Worm (Caenorhabditis elegans): ENCODE data around the gene C07B5.6.
A peak's percentile ranks its signal among the peaks of the same experiment; 100 is the strongest.

C07B5.6 gene

DNA sequence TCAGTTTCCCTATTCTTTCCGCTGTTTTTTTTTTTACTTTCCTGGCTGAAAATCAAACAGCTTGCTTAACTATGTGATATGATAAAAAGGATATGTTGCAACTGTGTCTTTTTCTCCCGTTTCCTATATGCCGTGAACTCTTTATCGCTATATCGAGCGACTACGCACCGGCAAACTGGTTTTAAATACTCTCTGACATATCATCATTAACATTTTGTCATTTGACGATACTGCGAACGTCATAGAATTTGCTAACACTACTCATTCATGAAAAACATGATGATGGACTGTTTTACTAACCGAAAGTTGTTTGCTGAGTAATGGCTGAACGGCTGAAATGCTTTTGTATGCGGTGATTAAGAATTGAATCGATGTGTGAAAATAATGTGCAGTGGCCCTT lies 27.4 kb upstream of the C07B5.6 start:
- TF ChIP-seq ceh-39 (tag; optimal IDR thresholded peaks at IDR 0.05) (no peak), lin-32 (GFP tag; optimal IDR thresholded peaks at IDR 0.05) (no peak), lin-13 (tag; optimal IDR thresholded peaks at IDR 0.05) (no peak), lsy-2 (tag; optimal IDR thresholded peaks at IDR 0.05) (no peak), drap-1 (GFP tag; optimal IDR thresholded peaks at IDR 0.05) (no peak), ces-1 (GFP tag; optimal IDR thresholded peaks at IDR 0.05) (no peak)

DNA sequence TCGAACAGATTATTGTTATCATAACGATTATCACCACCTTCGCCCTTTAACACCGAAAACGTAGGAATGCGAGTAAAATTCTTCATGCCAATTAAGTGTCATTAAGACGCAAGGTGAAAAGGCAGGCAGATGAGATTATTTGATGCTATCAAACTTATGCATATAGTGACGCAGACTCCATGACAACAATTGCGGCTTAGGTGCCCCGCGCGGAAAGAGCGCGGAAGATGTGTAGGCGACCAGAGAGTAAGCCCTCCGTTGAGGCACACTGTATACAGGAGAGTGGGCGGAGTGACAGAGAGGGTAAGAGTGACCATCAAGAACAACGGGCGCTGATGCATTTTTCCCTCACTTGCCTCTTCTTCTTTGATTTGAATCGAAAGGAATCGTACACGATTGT lies 24.2 kb upstream of the C07B5.6 start:
- TF ChIP-seq elt-1 (tag; optimal IDR thresholded peaks at IDR 0.05; ENCODE audit: borderline replicate concordance, insufficient read depth) (peak; percentile 39), sptf-1 (tag; optimal IDR thresholded peaks at IDR 0.05) (peak; percentile 23), ces-1 (GFP tag; optimal IDR thresholded peaks at IDR 0.05) (no peak), nhr-76 (tag; optimal IDR thresholded peaks at IDR 0.05) (no peak), ham-2 (GFP tag; optimal IDR thresholded peaks at IDR 0.05) (peak; percentile 88), ceh-83 (GFP tag; optimal IDR thresholded peaks at IDR 0.05) (no peak)

DNA sequence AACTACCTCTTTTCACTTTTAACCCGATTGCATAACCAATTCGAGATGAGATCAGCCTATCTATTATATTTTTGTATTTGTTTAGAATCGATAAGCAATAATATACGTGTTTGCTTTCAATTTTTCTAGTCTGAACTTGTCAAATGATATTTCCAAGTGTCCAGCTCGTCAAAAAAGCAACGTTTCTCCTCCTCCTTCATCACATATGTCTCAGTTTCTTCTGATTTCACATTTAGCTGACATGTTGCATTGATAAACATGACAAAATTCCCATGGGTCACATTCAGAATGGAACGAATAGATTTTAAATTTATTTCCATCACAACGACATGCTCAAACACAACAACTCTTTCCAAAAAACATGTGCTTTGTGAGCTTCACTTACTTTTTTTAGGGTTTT lies 19.5 kb upstream of the C07B5.6 start:
- TF ChIP-seq mls-2 (tag; optimal IDR thresholded peaks at IDR 0.05), result no peak
- TF ChIP-seq hlh-1 (tag; optimal IDR thresholded peaks at IDR 0.05), result no peak
- no peak for TF ChIP-seq tbx-8 (GFP tag; optimal IDR thresholded peaks at IDR 0.05)
- TF ChIP-seq ceh-39 (tag; optimal IDR thresholded peaks at IDR 0.05), result no peak
- no peak for TF ChIP-seq elt-1 (tag; optimal IDR thresholded peaks at IDR 0.05; ENCODE audit: borderline replicate concordance, insufficient read depth)
- no peak for TF ChIP-seq unc-62 (GFP tag; optimal IDR thresholded peaks at IDR 0.05)
- no peak for TF ChIP-seq nhr-237 (tag; optimal IDR thresholded peaks at IDR 0.05)
- no peak for TF ChIP-seq sptf-1 (tag; optimal IDR thresholded peaks at IDR 0.05)
- no peak for TF ChIP-seq sem-2 (GFP tag; optimal IDR thresholded peaks at IDR 0.05)
- TF ChIP-seq unc-120 (tag; optimal IDR thresholded peaks at IDR 0.05; ENCODE audit: poor library complexity, severe bottlenecking), result no peak
- no peak for TF ChIP-seq mep-1 (tag; optimal IDR thresholded peaks at IDR 0.05)
- TF ChIP-seq mab-5 (tag; optimal IDR thresholded peaks at IDR 0.05), result no peak
- no peak for TF ChIP-seq ceh-83 (GFP tag; optimal IDR thresholded peaks at IDR 0.05)
- TF ChIP-seq elt-3 (tag; optimal IDR thresholded peaks at IDR 0.05), result no peak
- no peak for TF ChIP-seq ceh-43 (GFP tag; optimal IDR thresholded peaks at IDR 0.05)
- no peak for TF ChIP-seq ces-1 (GFP tag; optimal IDR thresholded peaks at IDR 0.05)
- no peak for TF ChIP-seq cnd-1 (tag; optimal IDR thresholded peaks at IDR 0.05)
- no peak for TF ChIP-seq M03D4.4 (tag; optimal IDR thresholded peaks at IDR 0.05)
- no peak for TF ChIP-seq nhr-2 (tag; optimal IDR thresholded peaks at IDR 0.05)
- TF ChIP-seq zip-8 (tag; optimal IDR thresholded peaks at IDR 0.05), result no peak

DNA sequence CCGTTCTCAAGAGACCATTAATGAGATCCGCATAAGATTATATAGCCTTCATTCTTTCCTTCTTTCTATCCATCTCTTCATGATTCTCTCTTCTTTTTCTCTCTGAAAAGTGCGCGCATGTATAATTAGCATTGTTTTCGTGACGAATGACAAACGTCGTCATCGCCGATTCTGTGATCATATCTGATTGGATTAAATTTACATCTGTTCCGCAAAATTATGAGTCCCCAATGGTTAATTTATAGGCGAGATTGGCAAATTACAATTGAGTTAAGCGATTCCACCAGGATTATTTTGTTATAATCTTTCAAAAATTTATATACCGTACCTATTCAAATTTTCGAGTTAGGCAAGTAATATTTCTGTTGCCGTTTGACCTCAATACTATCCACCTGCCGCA lies 14.6 kb upstream of the C07B5.6 start:
- no peak for TF ChIP-seq zip-8 (tag; optimal IDR thresholded peaks at IDR 0.05)
- peak; percentile 1 for TF ChIP-seq mls-2 (tag; optimal IDR thresholded peaks at IDR 0.05)
- peak; percentile 62 for TF ChIP-seq unc-62 (GFP tag; optimal IDR thresholded peaks at IDR 0.05)
- TF ChIP-seq unc-39 (tag; optimal IDR thresholded peaks at IDR 0.05), result no peak
- TF ChIP-seq elt-3 (tag; optimal IDR thresholded peaks at IDR 0.05), result no peak
- peak; percentile 93 for TF ChIP-seq ces-1 (GFP tag; optimal IDR thresholded peaks at IDR 0.05)
- peak; percentile 69 for TF ChIP-seq elt-1 (tag; optimal IDR thresholded peaks at IDR 0.05; ENCODE audit: borderline replicate concordance, insufficient read depth)
- no peak for TF ChIP-seq ceh-83 (GFP tag; optimal IDR thresholded peaks at IDR 0.05)
- TF ChIP-seq ceh-43 (GFP tag; optimal IDR thresholded peaks at IDR 0.05), result no peak
- no peak for TF ChIP-seq sptf-1 (tag; optimal IDR thresholded peaks at IDR 0.05)

DNA sequence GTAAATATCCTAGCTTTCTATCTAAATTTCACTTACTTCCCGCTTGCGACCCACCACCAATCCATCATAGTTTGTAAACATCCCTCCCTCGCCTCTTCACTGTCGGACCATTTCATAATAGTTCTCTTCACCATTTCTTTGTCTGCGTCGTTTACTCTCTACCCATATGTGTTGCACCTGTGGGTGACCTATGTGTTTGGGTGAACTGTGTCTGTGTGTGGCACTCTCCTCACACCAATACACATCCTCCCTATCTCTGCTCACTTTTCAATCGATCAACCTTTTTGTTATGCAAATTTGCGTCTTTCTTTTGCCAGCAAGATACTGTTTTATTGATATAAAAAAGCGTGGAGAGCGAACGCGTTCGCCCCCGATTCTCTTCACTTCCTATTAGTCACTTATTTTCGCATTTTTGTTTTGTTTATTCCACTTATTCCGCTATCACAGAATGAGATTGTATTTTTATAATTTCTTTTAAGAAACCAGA lies 13.9 kb upstream of the C07B5.6 start:
- TF ChIP-seq ceh-83 (GFP tag; optimal IDR thresholded peaks at IDR 0.05) (no peak), nhr-76 (tag; optimal IDR thresholded peaks at IDR 0.05) (no peak), ceh-39 (tag; optimal IDR thresholded peaks at IDR 0.05) (peak; percentile 30), pha-4 (tag; optimal IDR thresholded peaks at IDR 0.05) (peak; percentile 19), nhr-2 (tag; optimal IDR thresholded peaks at IDR 0.05) (peak; percentile 92), lin-32 (GFP tag; optimal IDR thresholded peaks at IDR 0.05) (no peak), sem-2 (GFP tag; optimal IDR thresholded peaks at IDR 0.05) (no peak), hlh-1 (tag; optimal IDR thresholded peaks at IDR 0.05) (no peak), unc-39 (tag; optimal IDR thresholded peaks at IDR 0.05) (no peak)

DNA sequence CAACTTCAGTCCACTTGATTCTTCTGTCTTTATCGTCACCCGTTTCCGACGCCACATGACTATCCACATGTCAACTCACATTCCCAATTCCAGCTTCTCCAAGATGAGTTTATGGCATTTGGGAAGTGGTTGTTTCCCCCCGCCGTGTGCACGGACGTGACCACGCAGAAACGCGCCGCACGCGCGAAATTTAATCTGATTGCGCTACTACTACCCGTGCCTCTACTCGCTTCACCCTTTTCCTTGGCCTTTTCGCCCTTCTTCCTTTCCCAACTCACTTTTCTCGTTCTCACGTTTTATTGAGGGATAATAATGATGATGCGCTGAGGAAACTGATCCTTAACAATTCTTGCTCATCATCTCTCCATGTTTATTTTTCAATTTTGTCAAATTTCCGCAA lies 12.5 kb upstream of the C07B5.6 start:
- TF ChIP-seq sptf-1 (tag; optimal IDR thresholded peaks at IDR 0.05) (peak; percentile 38), unc-39 (tag; optimal IDR thresholded peaks at IDR 0.05) (no peak), lin-32 (GFP tag; optimal IDR thresholded peaks at IDR 0.05) (no peak), ces-1 (GFP tag; optimal IDR thresholded peaks at IDR 0.05) (peak; percentile 84), elt-3 (tag; optimal IDR thresholded peaks at IDR 0.05) (no peak)
